Worm (Caenorhabditis elegans) whole organism, L1 larva: ENCODE data around the gene R03G8.3.

ENCODE experiments used
- C16A3.4 ChIP-seq: fragments of 150-350 bp; optimal IDR thresholded peaks from 2 replicates; lab custom pipeline; 2014; ENCODE audit warnings: missing biosample characterization, missing genetic modification characterization
- F16B12.6 ChIP-seq: fragments of 150-350 bp; optimal IDR thresholded peaks from 2 replicates; lab custom pipeline; 2014; ENCODE audit warnings: missing biosample characterization, missing genetic modification characterization
- blmp-1 ChIP-seq: fragments of 150-350 bp; optimal IDR thresholded peaks from 2 replicates; lab custom pipeline; 2014; ENCODE audit warnings: missing biosample characterization, missing genetic modification characterization
- ceh-82 ChIP-seq, 3 experiments: fragments of 150-350 bp in 1 of 3; sonication (generic microtip) in 2 of 3; optimal IDR thresholded peaks; 2 replicates each; lab custom pipeline; 2014 to 2017; ENCODE audit warnings: missing biosample characterization in 3 of 3, missing genetic modification characterization in 3 of 3
- ceh-88 ChIP-seq: fragments of 200-800 bp; sonication (Bioruptor generic); IDR thresholded peaks from 2 replicates; pipeline ENCODE4 v1.3.6; 2022; ENCODE audit warnings: missing genetic modification characterization, missing compliant biosample characterization
- ceh-90 ChIP-seq: sonication (generic microtip); optimal IDR thresholded peaks from 2 replicates; lab custom pipeline; 2016; ENCODE audit warnings: missing genetic modification characterization, missing compliant biosample characterization
- dpl-1 ChIP-seq, 3 experiments: fragments of 150-350 bp in 2 of 3; sonication (generic microtip) in 1 of 3; optimal IDR thresholded peaks; 2 replicates each; lab custom pipeline; 2014 to 2017; ENCODE audit warnings: missing biosample characterization in 3 of 3, missing genetic modification characterization in 3 of 3, missing genetic modification reagents in 3 of 3
- efl-1 ChIP-seq, 4 experiments: fragments of 150-350 bp; optimal IDR thresholded peaks in 3 of 4; peaks in 1 of 4; 1 replicate in 1 of 4; 2 replicates in 3 of 4; lab custom pipeline; 2014; ENCODE audit warnings: missing biosample characterization in 2 of 4, missing genetic modification characterization in 2 of 4, missing genetic modification reagents in 2 of 4
- egl-27 ChIP-seq, 2 experiments: fragments of 150-350 bp in 1 of 2; sonication (generic microtip); optimal IDR thresholded peaks; 3 replicates each; lab custom pipeline; 2017 to 2018; ENCODE audit warnings: missing biosample characterization in 2 of 2, missing genetic modification characterization in 2 of 2, missing genetic modification reagents in 2 of 2
- elt-2 ChIP-seq: sonication (generic microtip); optimal IDR thresholded peaks from 2 replicates; lab custom pipeline; 2016; ENCODE audit warnings: missing genetic modification characterization, mild to moderate bottlenecking, inconsistent platforms, missing compliant biosample characterization, missing genetic modification reagents
- elt-3 ChIP-seq, 6 experiments: fragments of 150-350 bp in 1 of 6; sonication (generic microtip); optimal IDR thresholded peaks; 2 replicates each; lab custom pipeline; 2017 to 2018; ENCODE audit warnings: missing biosample characterization in 6 of 6, missing genetic modification characterization in 6 of 6, inconsistent platforms in 1 of 6
- fkh-8 ChIP-seq: sonication (generic microtip); optimal IDR thresholded peaks from 2 replicates; lab custom pipeline; 2016; ENCODE audit warnings: mild to moderate bottlenecking, missing genetic modification characterization, missing compliant biosample characterization
- fos-1 ChIP-seq: fragments of 150-350 bp; optimal IDR thresholded peaks from 2 replicates; lab custom pipeline; 2014; ENCODE audit warnings: missing biosample characterization, missing genetic modification characterization
- irx-1 ChIP-seq: sonication (generic microtip); optimal IDR thresholded peaks from 2 replicates; lab custom pipeline; 2016; ENCODE audit warnings: missing genetic modification characterization, missing compliant biosample characterization
- jun-1 ChIP-seq: fragments of 150-350 bp; optimal IDR thresholded peaks from 2 replicates; lab custom pipeline; 2014; ENCODE audit warnings: missing biosample characterization, missing genetic modification reagents, missing genetic modification characterization
- lin-13 ChIP-seq: fragments of 150-350 bp; optimal IDR thresholded peaks from 2 replicates; lab custom pipeline; 2014; ENCODE audit warnings: missing biosample characterization, missing genetic modification reagents, missing genetic modification characterization
- lin-14 ChIP-seq: fragments of 200-800 bp; sonication (Bioruptor generic); optimal IDR thresholded peaks from 2 replicates; lab custom pipeline; 2018; ENCODE audit warnings: mild to moderate bottlenecking, missing genetic modification characterization, moderate library complexity, missing compliant biosample characterization
- lin-35 ChIP-seq, 2 experiments: fragments of 150-350 bp; optimal IDR thresholded peaks; 2 replicates each; lab custom pipeline; 2014; ENCODE audit warnings: missing biosample characterization in 2 of 2, missing genetic modification characterization in 2 of 2, missing genetic modification reagents in 2 of 2
- lin-39 ChIP-seq: fragments of 150-350 bp; optimal IDR thresholded peaks from 2 replicates; lab custom pipeline; 2014; ENCODE audit warnings: missing biosample characterization, missing genetic modification reagents, missing genetic modification characterization
- lir-3 ChIP-seq: sonication (generic microtip); optimal IDR thresholded peaks from 2 replicates; lab custom pipeline; 2016; ENCODE audit warnings: mild to moderate bottlenecking, missing genetic modification characterization, moderate library complexity, missing compliant biosample characterization; ENCODE audit not compliant: poor library complexity
- lsy-2 ChIP-seq, 2 experiments: fragments of 150-350 bp; optimal IDR thresholded peaks; 2 replicates each; lab custom pipeline; 2014; ENCODE audit warnings: missing biosample characterization in 2 of 2, missing genetic modification characterization in 2 of 2
- mdl-1 ChIP-seq, 2 experiments: fragments of 150-350 bp; optimal IDR thresholded peaks; 2 replicates each; lab custom pipeline; 2014 to 2017; ENCODE audit warnings: missing biosample characterization in 2 of 2, missing genetic modification characterization in 2 of 2, inconsistent platforms in 1 of 2
- mep-1 ChIP-seq: fragments of 150-350 bp; optimal IDR thresholded peaks from 2 replicates; lab custom pipeline; 2014; ENCODE audit warnings: missing biosample characterization, missing genetic modification characterization
- nhr-12 ChIP-seq: sonication (generic microtip); optimal IDR thresholded peaks from 2 replicates; lab custom pipeline; 2017; ENCODE audit warnings: missing biosample characterization, missing genetic modification characterization
- nhr-19 ChIP-seq: fragments of 200-800 bp; sonication (Bioruptor generic); conservative IDR thresholded peaks from 2 replicates; pipeline ENCODE4 v1.3.6; 2022; ENCODE audit warnings: missing genetic modification characterization, missing compliant biosample characterization
- nhr-20 ChIP-seq: sonication (generic microtip); optimal IDR thresholded peaks from 2 replicates; lab custom pipeline; 2016; ENCODE audit warnings: mild to moderate bottlenecking, missing genetic modification characterization, missing compliant biosample characterization
- nhr-28 ChIP-seq: fragments of 150-350 bp; optimal IDR thresholded peaks from 2 replicates; lab custom pipeline; 2014; ENCODE audit warnings: missing biosample characterization, missing genetic modification characterization
- nhr-47 ChIP-seq: sonication (generic microtip); optimal IDR thresholded peaks from 2 replicates; lab custom pipeline; 2016; ENCODE audit warnings: mild to moderate bottlenecking, missing genetic modification characterization, moderate library complexity, missing compliant biosample characterization
- nhr-71 ChIP-seq: sonication (generic microtip); optimal IDR thresholded peaks from 2 replicates; lab custom pipeline; 2016; ENCODE audit warnings: mild to moderate bottlenecking, missing genetic modification characterization, moderate library complexity, missing compliant biosample characterization
- nhr-76 ChIP-seq: sonication (generic microtip); optimal IDR thresholded peaks from 2 replicates; lab custom pipeline; 2017; ENCODE audit warnings: missing biosample characterization, missing genetic modification characterization
- nhr-85 ChIP-seq: sonication (generic microtip); peaks from one replicate; lab custom pipeline; 2016; ENCODE audit warnings: missing genetic modification characterization, inconsistent platforms, missing compliant biosample characterization
- nhr-90 ChIP-seq: sonication (generic microtip); optimal IDR thresholded peaks from 2 replicates; lab custom pipeline; 2016; ENCODE audit warnings: mild to moderate bottlenecking, missing genetic modification characterization, missing compliant biosample characterization; ENCODE audit not compliant: poor library complexity
- pag-3 ChIP-seq: sonication (generic microtip); optimal IDR thresholded peaks from 2 replicates; lab custom pipeline; 2017; ENCODE audit warnings: missing genetic modification characterization, mild to moderate bottlenecking, missing compliant biosample characterization, antibody characterized with exemption, borderline replicate concordance; ENCODE audit not compliant: insufficient read depth
- pax-3 ChIP-seq: fragments of 200-800 bp; sonication (Bioruptor generic); optimal IDR thresholded peaks from 2 replicates; lab custom pipeline; 2018; ENCODE audit warnings: mild to moderate bottlenecking, missing genetic modification characterization, moderate library complexity, missing compliant biosample characterization
- rnt-1 ChIP-seq: sonication (generic microtip); optimal IDR thresholded peaks from 2 replicates; lab custom pipeline; 2016; ENCODE audit warnings: mild to moderate bottlenecking, missing genetic modification characterization, moderate library complexity, missing compliant biosample characterization
- skn-1 ChIP-seq: fragments of 150-350 bp; optimal IDR thresholded peaks from 2 replicates; lab custom pipeline; 2014; ENCODE audit warnings: missing biosample characterization, missing genetic modification characterization
- snpc-4 ChIP-seq: fragments of 150-350 bp; optimal IDR thresholded peaks from 2 replicates; lab custom pipeline; 2014; ENCODE audit warnings: missing biosample characterization, missing genetic modification characterization
- snu-23 ChIP-seq: sonication (generic microtip); optimal IDR thresholded peaks from 2 replicates; lab custom pipeline; 2016; ENCODE audit warnings: missing genetic modification characterization, missing compliant biosample characterization
- sox-4 ChIP-seq: sonication (generic microtip); optimal IDR thresholded peaks from 2 replicates; lab custom pipeline; 2016; ENCODE audit warnings: missing genetic modification characterization, missing compliant biosample characterization
- swsn-7 ChIP-seq: sonication (generic microtip); optimal IDR thresholded peaks from 2 replicates; lab custom pipeline; 2016; ENCODE audit warnings: missing genetic modification characterization, missing compliant biosample characterization
- tbx-2 ChIP-seq: sonication (generic microtip); optimal IDR thresholded peaks from 2 replicates; lab custom pipeline; 2016; ENCODE audit warnings: missing genetic modification characterization, missing compliant biosample characterization
- unc-130 ChIP-seq: fragments of 150-350 bp; optimal IDR thresholded peaks from 2 replicates; lab custom pipeline; 2017; ENCODE audit warnings: missing biosample characterization, missing genetic modification characterization, inconsistent platforms
- xbp-1 ChIP-seq: sonication (generic microtip); optimal IDR thresholded peaks from 2 replicates; lab custom pipeline; 2016; ENCODE audit warnings: missing genetic modification characterization, missing compliant biosample characterization
- ztf-4 ChIP-seq: fragments of 150-350 bp; optimal IDR thresholded peaks from 2 replicates; lab custom pipeline; 2014; ENCODE audit warnings: missing biosample characterization, missing genetic modification characterization

Gene R03G8.3

ce11 chrX:13104966-13105365 is 14.2 kb downstream of the R03G8.3 start, which contains the start of gene F17H10.1:
F17H10.1 (plus strand) TSS chrX:13105241.
- TF ChIP-seq nhr-71 (tag; lab: Kevin White, UChicago) (peak; percentile 92), egl-27 (tag; optimal IDR thresholded peaks at IDR 0.05; lab: Kevin White, UChicago) (no peak), blmp-1 (tag; lab: Kevin White, UChicago) (peak; percentile 97), snu-23 (GFP tag; lab: Kevin White, UChicago) (peak; percentile 90), ceh-82 (tag; optimal IDR thresholded peaks at IDR 0.05; lab: Kevin White, UChicago) (peak in 2 of 3 experiments; percentile 12 to 69), pax-3 (tag; lab: Kevin White, UChicago) (peak; percentile 19), mdl-1 (tag; optimal IDR thresholded peaks at IDR 0.05; lab: Kevin White, UChicago) (peak; percentile 28 to 98), elt-2 (peak; percentile 90), mep-1 (tag; lab: Kevin White, UChicago) (peak; percentile 86), xbp-1 (tag; lab: Kevin White, UChicago) (peak; percentile 46), snpc-4 (peak; percentile 3), nhr-19 (GFP tag; lab: Robert Waterston, UW) (peak; percentile 84), fos-1 (tag; lab: Kevin White, UChicago) (no peak), rnt-1 (tag; lab: Kevin White, UChicago) (peak; percentile 91), efl-1 (optimal IDR thresholded peaks at IDR 0.05; lab: Kevin White, UChicago) (peak in 1 of 2 experiments; percentile 18), efl-1 (GFP tag; optimal IDR thresholded peaks at IDR 0.05 in 1 of 2; lab: Kevin White, UChicago) (peak; percentile 17 to 89), lin-35 (GFP tag; optimal IDR thresholded peaks at IDR 0.05; lab: Kevin White, UChicago) (peak; percentile 50 to 81), lin-39 (tag; lab: Kevin White, UChicago) (no peak), elt-3 (tag; optimal IDR thresholded peaks at IDR 0.05; lab: Kevin White, UChicago) (peak in 5 of 6 experiments; percentile 30 to 95 (median 65)), nhr-76 (tag; lab: Kevin White, UChicago) (no peak), fkh-8 (tag; lab: Kevin White, UChicago) (peak; percentile 44), C16A3.4 (tag; lab: Kevin White, UChicago) (peak; percentile 69), nhr-28 (tag; lab: Kevin White, UChicago) (no peak), ceh-88 (0 out of 2 replicates have a peak, but pooled peaks have one; percentile 18), pag-3 (tag; lab: Kevin White, UChicago) (peak; percentile 28), unc-130 (tag; lab: Kevin White, UChicago) (peak; percentile 86), swsn-7 (tag; lab: Kevin White, UChicago) (peak; percentile 58), nhr-85 (peak; percentile 90), nhr-90 (tag; lab: Kevin White, UChicago) (peak; percentile 85), nhr-12 (no peak), ceh-90 (tag; lab: Kevin White, UChicago) (peak; percentile 31), sox-4 (tag; lab: Kevin White, UChicago) (peak; percentile 18), nhr-47 (tag; lab: Kevin White, UChicago) (no peak), lin-13 (GFP tag; lab: Kevin White, UChicago) (peak; percentile 67), lir-3 (tag; lab: Kevin White, UChicago) (peak; percentile 71), lsy-2 (tag; optimal IDR thresholded peaks at IDR 0.05; lab: Kevin White, UChicago) (peak in 1 of 2 experiments; percentile 56), lin-14 (GFP tag; lab: Kevin White, UChicago) (peak; percentile 95), skn-1 (tag; lab: Kevin White, UChicago) (peak; percentile 55), tbx-2 (tag; lab: Kevin White, UChicago) (peak; percentile 72), jun-1 (tag; lab: Kevin White, UChicago) (no peak), ztf-4 (peak; percentile 38), F16B12.6 (tag; lab: Kevin White, UChicago) (no peak), irx-1 (tag; lab: Kevin White, UChicago) (peak; percentile 33), dpl-1 (GFP tag; optimal IDR thresholded peaks at IDR 0.05; lab: Kevin White, UChicago) (peak; percentile 17 to 47 (median 42)), nhr-20 (tag; lab: Kevin White, UChicago) (peak; percentile 93)
